Worm (Caenorhabditis elegans) whole organism, L2 larva: ENCODE data around the gene ufbp-1.

ENCODE experiments used
- C34F6.9 ChIP-seq: fragments of 150-350 bp; optimal IDR thresholded peaks from 2 replicates; lab custom pipeline; 2014; ENCODE audit warnings: missing biosample characterization, missing genetic modification characterization
- F13H6.1 ChIP-seq: sonication (generic microtip); optimal IDR thresholded peaks from 2 replicates; lab custom pipeline; 2016; ENCODE audit warnings: missing genetic modification characterization, missing compliant biosample characterization
- R02D3.7 ChIP-seq: fragments of 150-350 bp; optimal IDR thresholded peaks from 2 replicates; lab custom pipeline; 2014; ENCODE audit warnings: missing biosample characterization, missing genetic modification characterization
- Y55F3AM.14 ChIP-seq: fragments of 200-800 bp; sonication (Bioruptor generic); optimal IDR thresholded peaks from 2 replicates; lab custom pipeline; 2018; ENCODE audit warnings: mild to moderate bottlenecking, missing genetic modification characterization, missing compliant biosample characterization
- alr-1 ChIP-seq: fragments of 150-350 bp; optimal IDR thresholded peaks from 2 replicates; lab custom pipeline; 2014; ENCODE audit warnings: missing biosample characterization, missing genetic modification characterization
- aly-2 ChIP-seq: fragments of 150-350 bp; optimal IDR thresholded peaks from 2 replicates; lab custom pipeline; 2014; ENCODE audit warnings: missing biosample characterization, missing genetic modification characterization
- ama-1 ChIP-seq: fragments of 150-350 bp; optimal IDR thresholded peaks from 2 replicates; lab custom pipeline; 2018; ENCODE audit warnings: inconsistent platforms
- blmp-1 ChIP-seq: sonication (generic microtip); optimal IDR thresholded peaks from 2 replicates; lab custom pipeline; 2017; ENCODE audit warnings: missing genetic modification characterization, mild to moderate bottlenecking, missing compliant biosample characterization, antibody characterized with exemption, moderate library complexity; ENCODE audit not compliant: insufficient read depth
- ceh-16 ChIP-seq: fragments of 150-350 bp; optimal IDR thresholded peaks from 2 replicates; lab custom pipeline; 2014; ENCODE audit warnings: missing biosample characterization, missing genetic modification characterization
- crh-2 ChIP-seq: sonication (generic microtip); optimal IDR thresholded peaks from 2 replicates; lab custom pipeline; 2017; ENCODE audit warnings: missing biosample characterization, missing genetic modification characterization
- dmd-4 ChIP-seq: sonication (generic microtip); optimal IDR thresholded peaks from 2 replicates; lab custom pipeline; 2017; ENCODE audit warnings: missing biosample characterization, missing genetic modification characterization
- egl-27 ChIP-seq: sonication (generic microtip); optimal IDR thresholded peaks from 3 replicates; lab custom pipeline; 2017; ENCODE audit warnings: missing biosample characterization, missing genetic modification reagents, missing genetic modification characterization
- elt-1 ChIP-seq: fragments of 150-350 bp; optimal IDR thresholded peaks from 2 replicates; lab custom pipeline; 2014; ENCODE audit warnings: missing biosample characterization, missing genetic modification characterization
- elt-3 ChIP-seq: sonication (generic microtip); optimal IDR thresholded peaks from 2 replicates; lab custom pipeline; 2017; ENCODE audit warnings: missing biosample characterization, missing genetic modification characterization
- fos-1 ChIP-seq: fragments of 150-350 bp; optimal IDR thresholded peaks from 2 replicates; lab custom pipeline; 2014; ENCODE audit warnings: missing biosample characterization, missing genetic modification characterization
- gmeb-1 ChIP-seq: fragments of 150-350 bp; optimal IDR thresholded peaks from 2 replicates; lab custom pipeline; 2014; ENCODE audit warnings: missing biosample characterization, missing genetic modification characterization
- lin-11 ChIP-seq: fragments of 150-350 bp; sonication (generic microtip); optimal IDR thresholded peaks from 2 replicates; lab custom pipeline; 2014; ENCODE audit warnings: missing biosample characterization, missing genetic modification characterization, inconsistent platforms, mixed read lengths
- lin-13 ChIP-seq: fragments of 150-350 bp; optimal IDR thresholded peaks from 2 replicates; lab custom pipeline; 2014; ENCODE audit warnings: missing biosample characterization, missing genetic modification reagents, missing genetic modification characterization
- lin-39 ChIP-seq: fragments of 150-350 bp; optimal IDR thresholded peaks from 2 replicates; lab custom pipeline; 2014; ENCODE audit warnings: missing biosample characterization, missing genetic modification reagents, missing genetic modification characterization
- lsy-2 ChIP-seq, 2 experiments: fragments of 150-350 bp in 1 of 2; sonication (generic microtip) in 1 of 2; optimal IDR thresholded peaks; 2 replicates each; lab custom pipeline; 2014 to 2017; ENCODE audit warnings: missing biosample characterization in 2 of 2, missing genetic modification characterization in 2 of 2
- mab-5 ChIP-seq: fragments of 150-350 bp; optimal IDR thresholded peaks from 2 replicates; lab custom pipeline; 2014; ENCODE audit warnings: missing biosample characterization, missing genetic modification characterization
- mdl-1 ChIP-seq, 2 experiments: fragments of 150-350 bp in 1 of 2; sonication (generic microtip) in 1 of 2; optimal IDR thresholded peaks; 2 replicates each; lab custom pipeline; 2017; ENCODE audit warnings: missing biosample characterization in 2 of 2, missing genetic modification characterization in 2 of 2
- nhr-10 ChIP-seq: sonication (generic microtip); optimal IDR thresholded peaks from 2 replicates; lab custom pipeline; 2017; ENCODE audit warnings: missing biosample characterization, missing genetic modification characterization
- nhr-11 ChIP-seq: fragments of 150-350 bp; optimal IDR thresholded peaks from 2 replicates; lab custom pipeline; 2014; ENCODE audit warnings: missing biosample characterization, missing genetic modification characterization
- nhr-12 ChIP-seq: fragments of 150-350 bp; optimal IDR thresholded peaks from 2 replicates; lab custom pipeline; 2014; ENCODE audit warnings: missing biosample characterization, missing genetic modification characterization
- nhr-129 ChIP-seq: fragments of 150-350 bp; optimal IDR thresholded peaks from 2 replicates; lab custom pipeline; 2014; ENCODE audit warnings: missing biosample characterization, missing genetic modification characterization
- nhr-21 ChIP-seq: fragments of 150-350 bp; optimal IDR thresholded peaks from 2 replicates; lab custom pipeline; 2014; ENCODE audit warnings: missing biosample characterization, missing genetic modification characterization
- nhr-23 ChIP-seq: fragments of 150-350 bp; optimal IDR thresholded peaks from 2 replicates; lab custom pipeline; 2014; ENCODE audit warnings: missing biosample characterization, missing genetic modification reagents, missing genetic modification characterization
- nhr-237 ChIP-seq: fragments of 150-350 bp; optimal IDR thresholded peaks from 2 replicates; lab custom pipeline; 2014; ENCODE audit warnings: missing biosample characterization, missing genetic modification characterization
- nhr-6 ChIP-seq: fragments of 150-350 bp; optimal IDR thresholded peaks from 2 replicates; lab custom pipeline; 2014; ENCODE audit warnings: missing biosample characterization, missing genetic modification characterization
- peb-1 ChIP-seq: fragments of 150-350 bp; optimal IDR thresholded peaks from 2 replicates; lab custom pipeline; 2014; ENCODE audit warnings: missing biosample characterization, missing genetic modification characterization
- sma-3 ChIP-seq: sonication (generic microtip); optimal IDR thresholded peaks from 2 replicates; lab custom pipeline; 2016; ENCODE audit warnings: missing genetic modification reagents, missing genetic modification characterization, missing compliant biosample characterization
- sma-9 ChIP-seq, 2 experiments: fragments of 150-350 bp in 1 of 2; sonication (generic microtip) in 1 of 2; optimal IDR thresholded peaks; 2 replicates each; lab custom pipeline; 2014 to 2016; ENCODE audit warnings: missing genetic modification characterization in 2 of 2, mild to moderate bottlenecking in 1 of 2, missing biosample characterization in 1 of 2, missing compliant biosample characterization in 1 of 2, missing genetic modification reagents in 1 of 2, moderate library complexity in 1 of 2
- snpc-4 ChIP-seq: fragments of 150-350 bp; optimal IDR thresholded peaks from 2 replicates; lab custom pipeline; 2014; ENCODE audit warnings: missing biosample characterization, missing genetic modification characterization
- unc-39 ChIP-seq: fragments of 150-350 bp; optimal IDR thresholded peaks from 2 replicates; lab custom pipeline; 2014; ENCODE audit warnings: missing biosample characterization, missing genetic modification characterization
- unc-55 ChIP-seq: fragments of 150-350 bp; sonication (generic microtip); optimal IDR thresholded peaks from 3 replicates; lab custom pipeline; 2014; ENCODE audit warnings: missing biosample characterization, missing genetic modification reagents, missing genetic modification characterization
- unc-62 ChIP-seq: fragments of 150-350 bp; optimal IDR thresholded peaks from 2 replicates; lab custom pipeline; 2014; ENCODE audit warnings: missing biosample characterization, missing genetic modification reagents, missing genetic modification characterization
- zag-1 ChIP-seq: fragments of 150-350 bp; optimal IDR thresholded peaks from 2 replicates; lab custom pipeline; 2014; ENCODE audit warnings: missing biosample characterization, missing genetic modification characterization
- ztf-11 ChIP-seq: sonication (generic microtip); optimal IDR thresholded peaks from 2 replicates; lab custom pipeline; 2017; ENCODE audit warnings: missing biosample characterization, missing genetic modification characterization
- ztf-4 ChIP-seq: fragments of 150-350 bp; optimal IDR thresholded peaks from 2 replicates; lab custom pipeline; 2014; ENCODE audit warnings: missing biosample characterization, missing genetic modification characterization

ufbp-1 gene

DNA sequence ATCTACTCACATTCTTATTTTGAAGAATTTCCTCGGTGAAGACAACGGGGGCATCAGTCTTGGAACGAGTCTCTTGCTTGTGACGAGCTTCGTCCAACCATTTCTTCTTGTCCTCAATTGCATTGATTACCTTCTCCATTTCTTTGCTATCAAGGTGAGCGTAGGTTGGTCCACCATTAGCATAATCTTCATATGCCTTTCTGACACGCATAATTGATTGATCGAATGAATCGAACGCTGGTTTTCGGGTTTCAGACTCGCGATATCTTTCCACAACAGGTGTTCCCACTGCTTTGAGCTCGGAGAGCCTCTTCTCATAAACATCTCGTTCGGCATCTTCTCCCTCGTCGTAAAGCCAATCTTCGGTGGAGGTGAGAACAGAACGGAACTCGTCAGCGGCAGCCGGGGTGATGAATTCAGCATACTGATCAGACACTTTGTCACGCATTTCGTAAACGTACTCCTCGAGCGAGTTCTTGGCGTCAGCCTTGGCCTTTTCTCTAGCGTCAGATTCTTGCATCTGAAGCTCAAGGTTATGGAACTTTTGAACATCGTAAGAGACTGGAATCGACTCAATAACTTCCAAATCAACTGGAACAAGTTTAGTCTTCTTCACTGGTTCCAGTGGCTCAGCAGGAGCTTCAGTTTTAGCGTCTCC is 1.2 kb upstream of the ufbp-1 start:
- TF ChIP-seq blmp-1 (tag; lab: Kevin White, UChicago) (no peak), lsy-2 (tag; optimal IDR thresholded peaks at IDR 0.05; lab: Kevin White, UChicago) (no peak), F13H6.1 (tag; lab: Kevin White, UChicago) (no peak), nhr-21 (no peak), elt-1 (no peak), ztf-4 (tag; lab: Kevin White, UChicago) (no peak), nhr-6 (no peak), zag-1 (no peak), ama-1 (lab: Kevin White, UChicago) (peak; percentile 72), sma-9 (GFP tag; optimal IDR thresholded peaks at IDR 0.05; lab: Kevin White, UChicago) (no peak), sma-9 (tag; optimal IDR thresholded peaks at IDR 0.05; lab: Kevin White, UChicago) (no peak), lin-11 (tag; lab: Kevin White, UChicago) (peak; percentile 28), unc-39 (tag; lab: Kevin White, UChicago) (no peak), mab-5 (tag; lab: Kevin White, UChicago) (no peak), nhr-23 (tag; lab: Kevin White, UChicago) (no peak), aly-2 (tag; lab: Kevin White, UChicago) (no peak), nhr-12 (tag; lab: Kevin White, UChicago) (no peak), peb-1 (tag; lab: Kevin White, UChicago) (no peak), lin-39 (tag; lab: Kevin White, UChicago) (no peak)

DNA sequence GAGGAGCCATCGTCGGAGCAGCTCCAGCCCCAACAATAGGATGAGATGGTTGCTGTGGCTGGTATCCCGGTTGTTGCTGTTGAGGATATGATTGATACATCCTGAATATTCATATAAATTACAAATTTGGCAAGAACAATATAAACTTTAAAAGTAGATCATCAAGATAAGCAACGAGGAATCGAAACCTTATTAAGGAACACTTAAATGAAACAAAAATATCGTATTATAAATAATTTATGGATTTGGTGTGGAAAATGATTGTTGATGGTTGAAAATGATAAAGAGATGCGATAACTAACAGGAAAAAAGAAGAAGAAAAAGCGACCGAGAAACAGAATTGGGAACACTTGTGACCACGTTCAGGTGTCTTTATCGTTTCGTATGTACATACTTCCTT is 4.1 kb downstream of the ufbp-1 start, which contains the start of gene pqn-96:
TSS of gene pqn-96 (minus strand) at position 101 of the 400 bp plus-strand sequence.
- TF ChIP-seq R02D3.7 (tag; lab: Kevin White, UChicago), result no peak
- no peak for TF ChIP-seq sma-3 (GFP tag; lab: Kevin White, UChicago)
- no peak for TF ChIP-seq nhr-21
- no peak for TF ChIP-seq ztf-11 (tag; lab: Kevin White, UChicago)
- no peak for TF ChIP-seq unc-55
- TF ChIP-seq fos-1 (tag; lab: Kevin White, UChicago), result no peak
- no peak for TF ChIP-seq alr-1 (tag; lab: Kevin White, UChicago)
- no peak for TF ChIP-seq nhr-23 (tag; lab: Kevin White, UChicago)
- no peak for TF ChIP-seq F13H6.1 (tag; lab: Kevin White, UChicago)
- TF ChIP-seq egl-27 (tag; lab: Kevin White, UChicago), result no peak
- no peak for TF ChIP-seq C34F6.9 (tag; lab: Kevin White, UChicago)
- TF ChIP-seq nhr-12 (tag; lab: Kevin White, UChicago), result no peak
- TF ChIP-seq lin-13 (GFP tag; lab: Kevin White, UChicago), result no peak
- TF ChIP-seq unc-39 (tag; lab: Kevin White, UChicago), result no peak

DNA sequence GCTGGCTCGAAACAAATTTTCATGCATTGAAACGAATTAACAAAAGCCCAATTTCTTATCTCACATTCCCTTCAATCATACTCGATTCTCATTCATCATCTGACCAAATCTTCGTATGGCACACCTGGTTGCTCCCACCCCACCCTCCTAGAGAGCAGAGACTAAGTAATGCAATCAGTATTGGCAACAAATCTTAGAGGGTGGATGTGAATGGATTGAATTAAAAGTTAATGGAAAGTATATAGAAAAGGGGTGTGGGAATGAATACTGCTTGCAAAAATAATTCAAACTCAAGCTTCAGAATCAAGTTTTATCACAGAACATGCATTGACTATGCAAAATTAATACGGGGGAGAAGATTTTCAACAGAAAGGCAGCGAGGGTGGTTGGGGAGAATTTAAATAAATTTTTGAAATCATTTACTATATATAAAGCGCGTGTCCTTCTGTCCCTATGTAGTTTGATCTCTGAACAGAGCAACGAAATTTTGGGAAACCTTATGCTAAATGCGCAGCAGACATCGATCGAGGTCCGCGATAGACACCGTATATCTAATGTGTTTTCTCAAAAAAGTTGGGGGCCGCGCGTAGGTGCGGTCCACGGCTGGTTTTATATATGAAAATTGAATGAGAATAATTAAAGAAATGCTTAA is 5.5 kb downstream of the ufbp-1 start:
- no peak for TF ChIP-seq unc-55
- no peak for TF ChIP-seq mab-5 (tag; lab: Kevin White, UChicago)
- no peak for TF ChIP-seq crh-2 (tag; lab: Kevin White, UChicago)
- no peak for TF ChIP-seq aly-2 (tag; lab: Kevin White, UChicago)
- no peak for TF ChIP-seq zag-1
- TF ChIP-seq unc-39 (tag; lab: Kevin White, UChicago), result no peak
- TF ChIP-seq unc-62, result no peak
- no peak for TF ChIP-seq sma-3 (GFP tag; lab: Kevin White, UChicago)
- no peak for TF ChIP-seq nhr-10 (tag; lab: Kevin White, UChicago)
- no peak for TF ChIP-seq C34F6.9 (tag; lab: Kevin White, UChicago)
- TF ChIP-seq peb-1 (tag; lab: Kevin White, UChicago), result no peak
- TF ChIP-seq snpc-4 (tag; lab: Kevin White, UChicago), result no peak
- no peak for TF ChIP-seq elt-3

DNA sequence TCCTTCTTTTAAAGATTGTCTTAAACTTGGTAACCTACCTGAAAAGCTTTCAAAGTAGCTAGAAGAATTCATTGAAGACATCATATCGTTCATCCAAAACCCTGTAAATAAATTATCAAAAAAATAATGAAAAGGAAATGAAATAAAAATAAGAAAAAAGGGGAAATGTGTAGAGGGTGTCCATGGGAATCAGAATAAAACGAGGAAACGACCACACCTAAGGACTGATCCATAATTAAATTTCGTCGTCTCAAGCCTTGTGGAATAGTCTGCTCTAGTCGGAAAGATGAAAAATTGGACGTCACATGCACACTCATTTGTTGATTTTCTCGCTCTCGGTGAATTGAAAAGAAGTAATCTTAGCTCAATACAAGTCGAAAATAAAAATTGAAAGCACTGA is 8.3 kb downstream of the ufbp-1 start, which contains the start of gene ZK1236.9:
TSS of gene ZK1236.9 (minus strand) at position 101 of the 400 bp plus-strand sequence.
- TF ChIP-seq R02D3.7 (tag; lab: Kevin White, UChicago), result no peak
- TF ChIP-seq nhr-11, result no peak
- TF ChIP-seq elt-3, result no peak
- no peak for TF ChIP-seq ceh-16 (tag; lab: Kevin White, UChicago)
- TF ChIP-seq egl-27 (tag; lab: Kevin White, UChicago), result no peak
- no peak for TF ChIP-seq nhr-6
- TF ChIP-seq dmd-4 (tag; lab: Kevin White, UChicago), result no peak
- no peak for TF ChIP-seq nhr-237 (tag; lab: Kevin White, UChicago)
- TF ChIP-seq nhr-23 (tag; lab: Kevin White, UChicago), result no peak
- no peak for TF ChIP-seq crh-2 (tag; lab: Kevin White, UChicago)
- no peak for TF ChIP-seq mdl-1 (tag; optimal IDR thresholded peaks at IDR 0.05; lab: Kevin White, UChicago)
- TF ChIP-seq Y55F3AM.14, result no peak
- TF ChIP-seq gmeb-1 (tag; lab: Kevin White, UChicago), result no peak
- no peak for TF ChIP-seq unc-39 (tag; lab: Kevin White, UChicago)
- no peak for TF ChIP-seq nhr-129 (tag; lab: Kevin White, UChicago)
